Fruit fly (Drosophila melanogaster) whole organism, embryonic: Measurements from ENCODE around the gene Rbcn-3B.

ENCODE experiments used
- ATbp ChIP-seq: fragments of 200-800 bp; sonication (Bioruptor generic); optimal IDR thresholded peaks from 2 replicates; lab custom pipeline; 2017; ENCODE audit warnings: missing biosample characterization, mild to moderate bottlenecking, missing genetic modification characterization, missing genetic modification reagents
- Adf1 ChIP-seq: fragments of 200-800 bp; sonication (Bioruptor generic); IDR thresholded peaks from 2 replicates; pipeline ENCODE4 v1.3.6; 2022; ENCODE audit warnings: missing biosample characterization, missing genetic modification characterization
- Atf6 ChIP-seq: fragments of 200-800 bp; sonication (Bioruptor generic); IDR thresholded peaks from 2 replicates; pipeline ENCODE4 v1.3.6; 2022; ENCODE audit warnings: missing biosample characterization, missing genetic modification characterization
- B-H2 ChIP-seq: fragments of 200-800 bp; sonication (Bioruptor generic); optimal IDR thresholded peaks from 2 replicates; lab custom pipeline; 2018; ENCODE audit warnings: missing biosample characterization, mild to moderate bottlenecking, missing genetic modification characterization
- CG10147 ChIP-seq: fragments of 200-800 bp; sonication (Bioruptor generic); optimal IDR thresholded peaks from 2 replicates; lab custom pipeline; 2019; ENCODE audit warnings: missing biosample characterization, mild to moderate bottlenecking, missing genetic modification characterization, moderate library complexity
- CG11247 ChIP-seq: fragments of 200-800 bp; sonication (Bioruptor generic); IDR thresholded peaks from 2 replicates; pipeline ENCODE4 v1.3.6; 2022; ENCODE audit warnings: missing biosample characterization, missing genetic modification characterization
- CG11723 ChIP-seq: fragments of 200-800 bp; sonication (Bioruptor generic); optimal IDR thresholded peaks from 2 replicates; lab custom pipeline; 2017; ENCODE audit warnings: missing biosample characterization, mild to moderate bottlenecking, missing genetic modification characterization
- CG1233 ChIP-seq: fragments of 200-800 bp; sonication (Bioruptor generic); optimal IDR thresholded peaks from 4 replicates; lab custom pipeline; 2018; ENCODE audit warnings: missing biosample characterization, mild to moderate bottlenecking, missing genetic modification characterization
- CG12659 ChIP-seq: fragments of 200-800 bp; sonication (Bioruptor generic); optimal IDR thresholded peaks from 3 replicates; lab custom pipeline; 2017; ENCODE audit warnings: mild to moderate bottlenecking, missing biosample characterization, missing genetic modification reagents, missing genetic modification characterization
- CG12769 ChIP-seq: fragments of 200-800 bp; sonication (Bioruptor generic); optimal IDR thresholded peaks from 2 replicates; lab custom pipeline; 2019; ENCODE audit warnings: missing biosample characterization, mild to moderate bottlenecking, missing genetic modification characterization, moderate library complexity
- CG13123 ChIP-seq: fragments of 200-800 bp; sonication (Bioruptor generic); optimal IDR thresholded peaks from 2 replicates; lab custom pipeline; 2016; ENCODE audit warnings: missing biosample characterization, missing genetic modification characterization
- CG14050 ChIP-seq: fragments of 200-800 bp; sonication (Bioruptor generic); IDR thresholded peaks from 3 replicates; pipeline ENCODE4 v1.3.6; 2022; ENCODE audit warnings: missing biosample characterization, missing genetic modification characterization
- CG15269 ChIP-seq: fragments of 200-800 bp; sonication (Bioruptor generic); optimal IDR thresholded peaks from 2 replicates; lab custom pipeline; 2018; ENCODE audit warnings: missing biosample characterization, mild to moderate bottlenecking, missing genetic modification characterization, moderate library complexity
- CG1603 ChIP-seq: fragments of 200-800 bp; sonication (Bioruptor generic); optimal IDR thresholded peaks from 2 replicates; lab custom pipeline; 2019; ENCODE audit warnings: missing biosample characterization, mild to moderate bottlenecking, missing genetic modification characterization, moderate library complexity
- CG17359 ChIP-seq: fragments of 200-800 bp; sonication (Bioruptor generic); optimal IDR thresholded peaks from 3 replicates; lab custom pipeline; 2018; ENCODE audit warnings: missing biosample characterization, mild to moderate bottlenecking, missing genetic modification characterization, moderate library complexity
- CG17568 ChIP-seq: fragments of 200-800 bp; sonication (Bioruptor generic); optimal IDR thresholded peaks from 2 replicates; lab custom pipeline; 2018; ENCODE audit warnings: missing biosample characterization, mild to moderate bottlenecking, missing genetic modification characterization, moderate library complexity
- CG2120 ChIP-seq: fragments of 200-800 bp; sonication (Bioruptor generic); optimal IDR thresholded peaks from 3 replicates; lab custom pipeline; 2016; ENCODE audit warnings: missing biosample characterization, missing genetic modification characterization
- CG30020 ChIP-seq: fragments of 200-800 bp; optimal IDR thresholded peaks from 2 replicates; lab custom pipeline; 2019; ENCODE audit warnings: missing biosample characterization, mild to moderate bottlenecking, missing genetic modification characterization, moderate library complexity
- CG3163 ChIP-seq: fragments of 200-800 bp; sonication (Bioruptor generic); optimal IDR thresholded peaks from 3 replicates; lab custom pipeline; 2016; ENCODE audit warnings: missing biosample characterization, missing genetic modification characterization
- CG32532 ChIP-seq: fragments of 200-800 bp; sonication (Bioruptor generic); IDR thresholded peaks from 2 replicates; pipeline ENCODE4 v1.3.6; 2022; ENCODE audit warnings: missing biosample characterization, missing genetic modification characterization
- CG3407 ChIP-seq: fragments of 200-800 bp; sonication (Bioruptor generic); optimal IDR thresholded peaks from 2 replicates; lab custom pipeline; 2018; ENCODE audit warnings: missing biosample characterization, mild to moderate bottlenecking, missing genetic modification characterization
- CG34422 ChIP-seq: fragments of 200-800 bp; sonication (Bioruptor generic); IDR thresholded peaks from 3 replicates; pipeline ENCODE4 v1.3.6; 2022; ENCODE audit warnings: missing biosample characterization, missing genetic modification characterization
- CG6813 ChIP-seq: fragments of 200-800 bp; sonication (Bioruptor generic); optimal IDR thresholded peaks from 2 replicates; lab custom pipeline; 2017; ENCODE audit warnings: missing biosample characterization, missing genetic modification characterization, mild to moderate bottlenecking, moderate library complexity, missing genetic modification reagents
- CG7928 ChIP-seq: fragments of 200-800 bp; sonication (Bioruptor generic); optimal IDR thresholded peaks from 2 replicates; lab custom pipeline; 2017; ENCODE audit warnings: missing biosample characterization, mild to moderate bottlenecking, missing genetic modification characterization
- CG8359 ChIP-seq: fragments of 200-800 bp; sonication (Bioruptor generic); optimal IDR thresholded peaks from 2 replicates; lab custom pipeline; 2017; ENCODE audit warnings: missing biosample characterization, mild to moderate bottlenecking, missing genetic modification characterization, borderline replicate concordance
- CkIIα-i1 ChIP-seq: fragments of 200-800 bp; sonication (Bioruptor generic); IDR thresholded peaks from 2 replicates; pipeline ENCODE4 v1.3.6; 2022; ENCODE audit warnings: missing biosample characterization, missing genetic modification characterization
- Dip3 ChIP-seq: fragments of 200-800 bp; sonication (Bioruptor generic); optimal IDR thresholded peaks from 3 replicates; lab custom pipeline; 2016; ENCODE audit warnings: missing biosample characterization, missing genetic modification characterization
- Gsc ChIP-seq: fragments of 200-800 bp; sonication (Bioruptor generic); IDR thresholded peaks from 2 replicates; pipeline ENCODE4 v1.3.6; 2022; ENCODE audit warnings: missing biosample characterization, missing genetic modification characterization
- Myb ChIP-seq: fragments of 200-800 bp; sonication (Bioruptor generic); optimal IDR thresholded peaks from 2 replicates; lab custom pipeline; 2016; ENCODE audit warnings: missing biosample characterization, missing genetic modification characterization
- Oaz ChIP-seq: fragments of 200-800 bp; sonication (Bioruptor generic); IDR thresholded peaks from 2 replicates; pipeline ENCODE4 v1.3.6; 2022; ENCODE audit warnings: missing biosample characterization, missing genetic modification characterization
- PHDP ChIP-seq: fragments of 200-800 bp; sonication (Bioruptor generic); optimal IDR thresholded peaks from 3 replicates; lab custom pipeline; 2018; ENCODE audit warnings: missing biosample characterization, mild to moderate bottlenecking, missing genetic modification characterization, moderate library complexity
- Rfx ChIP-seq: fragments of 200-800 bp; sonication (Bioruptor generic); IDR thresholded peaks from 2 replicates; pipeline ENCODE4 v1.3.6; 2022; ENCODE audit warnings: missing biosample characterization, missing genetic modification characterization
- Scr ChIP-seq: fragments of 200-800 bp; sonication (Bioruptor generic); IDR thresholded peaks from 2 replicates; pipeline ENCODE4 v1.3.6; 2022; ENCODE audit warnings: missing biosample characterization, missing genetic modification characterization; ENCODE audit not compliant: partially characterized antibody
- caup ChIP-seq: fragments of 200-800 bp; sonication (Bioruptor generic); optimal IDR thresholded peaks from 3 replicates; lab custom pipeline; 2017; ENCODE audit warnings: missing biosample characterization, mild to moderate bottlenecking, missing genetic modification characterization, moderate library complexity; ENCODE audit not compliant: severe bottlenecking
- dmrt11E ChIP-seq: fragments of 200-800 bp; sonication (Bioruptor generic); optimal IDR thresholded peaks from 3 replicates; lab custom pipeline; 2018; ENCODE audit warnings: missing biosample characterization, mild to moderate bottlenecking, missing genetic modification characterization, moderate library complexity
- esg ChIP-seq: fragments of 200-800 bp; sonication (Bioruptor generic); conservative IDR thresholded peaks from 2 replicates; pipeline ENCODE4 v1.3.6; 2022; ENCODE audit warnings: missing biosample characterization, missing genetic modification characterization
- eve ChIP-seq, 2 experiments: fragments of >200 bp; optimal IDR thresholded peaks; 2 replicates each; lab custom pipeline; 2017; ENCODE audit warnings: missing biosample characterization in 2 of 2, missing genetic modification characterization in 2 of 2
- fd64A ChIP-seq: fragments of 200-800 bp; sonication (Bioruptor generic); optimal IDR thresholded peaks from 3 replicates; lab custom pipeline; 2018; ENCODE audit warnings: missing biosample characterization, mild to moderate bottlenecking, missing genetic modification characterization
- nerfin-1 ChIP-seq: fragments of 200-800 bp; sonication (Bioruptor generic); optimal IDR thresholded peaks from 3 replicates; lab custom pipeline; 2019; ENCODE audit warnings: missing biosample characterization, mild to moderate bottlenecking, missing genetic modification characterization, moderate library complexity
- sens-2 ChIP-seq: fragments of 200-800 bp; sonication (Bioruptor generic); IDR thresholded peaks from 2 replicates; pipeline ENCODE4 v1.3.6; 2022; ENCODE audit warnings: missing biosample characterization, missing genetic modification characterization
- sna ChIP-seq: fragments of 200-800 bp; sonication (Bioruptor generic); IDR thresholded peaks from 2 replicates; pipeline ENCODE4 v1.3.6; 2022; ENCODE audit warnings: missing biosample characterization, missing genetic modification characterization; ENCODE audit not compliant: partially characterized antibody
- stwl ChIP-seq: fragments of 200-800 bp; sonication (Bioruptor generic); optimal IDR thresholded peaks from 3 replicates; lab custom pipeline; 2018; ENCODE audit warnings: missing biosample characterization, mild to moderate bottlenecking, missing genetic modification characterization, moderate library complexity
- ttk ChIP-seq: fragments of 200-800 bp; sonication (Bioruptor generic); IDR thresholded peaks from 2 replicates; pipeline ENCODE4 v2.1.2; 2022; ENCODE audit warnings: missing biosample characterization, missing genetic modification characterization
- tup ChIP-seq: fragments of 200-800 bp; sonication (Bioruptor generic); optimal IDR thresholded peaks from 2 replicates; lab custom pipeline; 2016; ENCODE audit warnings: missing biosample characterization, mild to moderate bottlenecking, missing genetic modification characterization, moderate library complexity
- usp ChIP-seq: fragments of >200 bp; optimal IDR thresholded peaks from 2 replicates; lab custom pipeline; 2017; ENCODE audit warnings: missing biosample characterization, missing genetic modification characterization

Rbcn-3B gene

DNA sequence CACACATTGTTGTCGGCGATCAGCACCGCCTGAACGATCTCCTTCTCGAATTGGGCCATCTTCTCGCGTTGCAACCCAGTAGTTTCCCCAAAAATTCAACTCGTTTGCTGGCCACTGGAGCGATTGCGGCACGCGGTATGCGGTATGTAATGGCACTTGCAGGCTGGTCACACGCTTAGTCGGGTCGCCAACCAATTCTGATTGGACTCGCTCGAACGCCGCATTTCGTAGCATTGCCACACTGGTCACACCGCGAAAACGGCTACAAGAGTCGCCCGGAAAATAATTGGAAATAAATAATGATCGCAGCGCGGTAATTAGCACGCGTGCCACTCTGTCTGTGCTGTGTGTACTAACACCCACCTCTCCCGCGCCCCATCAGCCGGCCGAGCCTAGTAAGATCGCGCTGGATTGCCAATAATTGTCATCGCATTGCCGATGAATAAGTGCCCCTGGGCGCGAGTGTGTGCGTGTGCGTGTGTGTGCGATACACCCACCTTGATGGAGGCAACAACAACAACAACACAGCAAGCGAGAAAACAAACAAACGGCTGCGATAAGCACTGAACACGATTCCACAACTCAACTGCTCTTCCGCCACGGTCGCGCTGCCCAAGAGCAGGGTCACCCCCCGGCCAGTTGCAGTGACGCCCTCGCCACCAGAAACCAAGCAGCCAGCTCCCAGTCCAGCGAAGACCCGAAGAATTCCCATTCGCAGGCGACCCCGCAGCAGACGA lies 14.2 kb downstream of the Rbcn-3B start, which contains the start of the genes eIF2Bepsilon and Ocrl (continued):
- peak; percentile 6 for TF ChIP-seq CG7928 (GFP tag; lab: Kevin White, UChicago)
- TF ChIP-seq CG12769 (tag; lab: Kevin White, UChicago): no peak
- TF ChIP-seq esg (GFP tag; lab: Robert Waterston, UW): no peak
- no peak for TF ChIP-seq CG17359 (tag; lab: Kevin White, UChicago)
- TF ChIP-seq, all 482 proteins: peak for 91

DNA sequence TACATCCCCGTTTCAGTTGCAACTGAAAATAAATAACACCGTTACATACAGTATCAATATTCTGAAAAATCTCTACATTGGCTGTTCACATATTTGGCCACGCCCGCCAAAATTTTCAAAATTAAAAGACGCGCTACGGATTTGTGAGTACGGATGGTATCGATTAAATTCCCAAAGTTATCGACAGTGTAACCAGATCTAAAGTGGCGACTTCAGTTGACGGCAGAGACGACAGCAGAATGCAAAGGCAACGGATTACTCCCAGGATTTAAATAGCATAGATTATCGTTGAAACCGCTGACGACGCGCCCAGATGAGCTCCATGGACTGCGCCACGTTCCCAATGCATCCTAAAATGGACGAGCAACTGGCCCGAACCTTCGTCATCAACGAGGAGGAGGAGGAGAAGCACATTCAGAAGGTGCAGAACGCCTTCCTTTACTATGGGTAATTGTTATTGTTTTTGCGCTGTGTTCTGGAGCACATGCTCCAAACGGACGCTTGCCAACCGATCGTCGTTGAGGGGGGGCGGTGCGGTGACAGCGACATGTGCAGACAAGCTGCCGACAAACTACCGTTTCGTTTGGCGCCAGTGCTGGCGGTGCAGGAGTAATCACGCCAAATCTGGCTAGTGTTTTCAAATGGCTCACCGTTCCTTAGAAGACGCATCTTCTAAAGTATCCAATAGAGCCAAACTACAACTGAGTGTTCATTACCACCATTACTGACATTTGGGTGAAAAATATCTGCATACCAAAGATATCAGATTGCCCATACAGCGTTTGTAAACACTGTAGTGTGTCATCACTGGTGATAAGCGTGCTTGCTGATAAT lies 19.0 kb downstream of the Rbcn-3B start, which contains the start of gene CG11596:
Gene CG11596, plus strand, starts transcription at position 211 of the 834 bp plus-strand sequence.
- no peak for TF ChIP-seq eve (GFP tag; optimal IDR thresholded peaks at IDR 0.05; lab: Kevin White, UChicago)
- no peak for TF ChIP-seq CG30020 (tag; lab: Kevin White, UChicago)
- no peak for TF ChIP-seq sens-2 (GFP tag; lab: Robert Waterston, UW)
- no peak for TF ChIP-seq CG3407 (GFP tag; lab: Kevin White, UChicago)
- no peak for TF ChIP-seq Oaz (GFP tag; lab: Robert Waterston, UW)
- peak; percentile 30 for TF ChIP-seq stwl (tag; lab: Kevin White, UChicago)
- no peak for TF ChIP-seq Gsc (GFP tag; lab: Robert Waterston, UW)
- TF ChIP-seq dmrt11E: no peak
- TF ChIP-seq CG12659 (GFP tag; lab: Kevin White, UChicago): peak; percentile 23
- TF ChIP-seq CG3163 (GFP tag; lab: Kevin White, UChicago): no peak
- no peak for TF ChIP-seq usp (GFP tag; lab: Kevin White, UChicago)
- TF ChIP-seq PHDP (tag; lab: Kevin White, UChicago): peak; percentile 1
- TF ChIP-seq Scr (GFP tag; lab: Robert Waterston, UW): 0 out of 2 replicates have a peak, but pooled peaks have one; percentile 21
- no peak for TF ChIP-seq nerfin-1 (tag; lab: Kevin White, UChicago)
- peak; percentile 19; the same call in 1 of the 2 replicates for TF ChIP-seq CG32532 (GFP tag; lab: Robert Waterston, UW)
- TF ChIP-seq Atf6 (GFP tag; lab: Robert Waterston, UW): no peak
- TF ChIP-seq fd64A (GFP tag; lab: Kevin White, UChicago): no peak
- TF ChIP-seq CG17568: no peak
- TF ChIP-seq CG11247 (GFP tag; lab: Robert Waterston, UW): no peak
- no peak for TF ChIP-seq CG13123 (GFP tag; lab: Kevin White, UChicago)
- no peak for TF ChIP-seq CG8359 (GFP tag; lab: Kevin White, UChicago)
- TF ChIP-seq CG1603 (tag; lab: Kevin White, UChicago): peak; percentile 43
- TF ChIP-seq Dip3: no peak
- no peak for TF ChIP-seq CG10147 (GFP tag; lab: Kevin White, UChicago)
- no peak for TF ChIP-seq CkIIα-i1 (GFP tag; lab: Robert Waterston, UW)
- TF ChIP-seq CG15269: no peak
- TF ChIP-seq B-H2 (GFP tag; lab: Kevin White, UChicago): no peak
- TF ChIP-seq caup (GFP tag; lab: Kevin White, UChicago): no peak
- TF ChIP-seq CG14050 (GFP tag; lab: Robert Waterston, UW): no peak
- TF ChIP-seq Rfx (GFP tag; lab: Robert Waterston, UW): no peak
- no peak for TF ChIP-seq ATbp (GFP tag; lab: Kevin White, UChicago)
- no peak for TF ChIP-seq CG11723 (GFP tag; lab: Kevin White, UChicago)
- TF ChIP-seq CG1233 (GFP tag; lab: Kevin White, UChicago): no peak
- TF ChIP-seq CG34422 (GFP tag; lab: Robert Waterston, UW): no peak
- peak; percentile 60 for TF ChIP-seq Adf1
- peak; percentile 47 for TF ChIP-seq CG2120
- no peak for TF ChIP-seq tup (GFP tag; lab: Kevin White, UChicago)
- 0 out of 2 replicates have a peak, but pooled peaks have one; percentile 34 for TF ChIP-seq sna
- peak; percentile 55 for TF ChIP-seq Myb (GFP tag; lab: Kevin White, UChicago)
- TF ChIP-seq CG6813 (GFP tag; lab: Kevin White, UChicago): no peak
- no peak for TF ChIP-seq ttk
